Worm (Caenorhabditis elegans) whole organism, L1 larva: ENCODE measurements around the gene C34B4.3.
A peak's percentile ranks its signal among the peaks of the same experiment; 100 is the strongest.

Source experiments
- C34B4.2 ChIP-seq: sonication (generic microtip); optimal IDR thresholded peaks from 2 replicates; lab custom pipeline; 2017; ENCODE audit warnings: mild to moderate bottlenecking, missing genetic modification characterization, missing compliant biosample characterization
- aha-1 ChIP-seq: fragments of 150-350 bp; optimal IDR thresholded peaks from 2 replicates; lab custom pipeline; 2014; ENCODE audit warnings: missing biosample characterization, missing genetic modification characterization
- alr-1 ChIP-seq: fragments of 200-800 bp; sonication (Bioruptor generic); optimal IDR thresholded peaks from 2 replicates; lab custom pipeline; 2018; ENCODE audit warnings: borderline replicate concordance, mild to moderate bottlenecking, missing genetic modification characterization, missing compliant biosample characterization
- dsc-1 ChIP-seq: sonication (generic microtip); optimal IDR thresholded peaks from 2 replicates; lab custom pipeline; 2016; ENCODE audit warnings: mild to moderate bottlenecking, missing genetic modification characterization, missing compliant biosample characterization
- efl-1 ChIP-seq, 4 experiments: fragments of 150-350 bp; optimal IDR thresholded peaks in 3 of 4; peaks in 1 of 4; 1 replicate in 1 of 4; 2 replicates in 3 of 4; lab custom pipeline; 2014; ENCODE audit warnings: missing biosample characterization in 2 of 4, missing genetic modification characterization in 2 of 4, missing genetic modification reagents in 2 of 4
- efl-3 ChIP-seq: fragments of 200-800 bp; sonication (Bioruptor generic); optimal IDR thresholded peaks from 2 replicates; lab custom pipeline; 2018; ENCODE audit warnings: mild to moderate bottlenecking, missing genetic modification characterization, missing compliant biosample characterization
- egl-13 ChIP-seq: sonication (generic microtip); optimal IDR thresholded peaks from 2 replicates; lab custom pipeline; 2016; ENCODE audit warnings: missing genotype, missing genetic modification reagents, missing genetic modification characterization, missing compliant biosample characterization
- egl-27 ChIP-seq, 2 experiments: fragments of 150-350 bp in 1 of 2; sonication (generic microtip); optimal IDR thresholded peaks; 3 replicates each; lab custom pipeline; 2017 to 2018; ENCODE audit warnings: missing biosample characterization in 2 of 2, missing genetic modification characterization in 2 of 2, missing genetic modification reagents in 2 of 2
- elt-3 ChIP-seq, 6 experiments: fragments of 150-350 bp in 1 of 6; sonication (generic microtip); optimal IDR thresholded peaks; 2 replicates each; lab custom pipeline; 2017 to 2018; ENCODE audit warnings: missing biosample characterization in 6 of 6, missing genetic modification characterization in 6 of 6, inconsistent platforms in 1 of 6
- fkh-10 ChIP-seq: sonication (generic microtip); optimal IDR thresholded peaks from 2 replicates; lab custom pipeline; 2017; ENCODE audit warnings: missing biosample characterization, missing genetic modification reagents, missing genetic modification characterization
- fkh-4 ChIP-seq: sonication (generic microtip); optimal IDR thresholded peaks from 2 replicates; lab custom pipeline; 2016; ENCODE audit warnings: missing compliant biosample characterization, missing genetic modification characterization, borderline replicate concordance
- fos-1 ChIP-seq: fragments of 150-350 bp; optimal IDR thresholded peaks from 2 replicates; lab custom pipeline; 2014; ENCODE audit warnings: missing biosample characterization, missing genetic modification characterization
- hlh-17 ChIP-seq: fragments of 200-800 bp; sonication (Bioruptor generic); optimal IDR thresholded peaks from 2 replicates; lab custom pipeline; 2018; ENCODE audit warnings: missing genetic modification characterization, mild to moderate bottlenecking, missing compliant biosample characterization, moderate library complexity, borderline replicate concordance
- hlh-4 ChIP-seq: sonication (generic microtip); optimal IDR thresholded peaks from 2 replicates; lab custom pipeline; 2016; ENCODE audit warnings: mild to moderate bottlenecking, missing genetic modification characterization, missing compliant biosample characterization
- isw-1 ChIP-seq: fragments of 200-800 bp; sonication (Bioruptor generic); IDR thresholded peaks from 2 replicates; pipeline ENCODE4 v1.3.6; 2022; ENCODE audit warnings: missing genetic modification characterization, missing compliant biosample characterization
- lin-14 ChIP-seq: fragments of 200-800 bp; sonication (Bioruptor generic); optimal IDR thresholded peaks from 2 replicates; lab custom pipeline; 2018; ENCODE audit warnings: mild to moderate bottlenecking, missing genetic modification characterization, moderate library complexity, missing compliant biosample characterization
- lin-35 ChIP-seq, 2 experiments: fragments of 150-350 bp; optimal IDR thresholded peaks; 2 replicates each; lab custom pipeline; 2014; ENCODE audit warnings: missing biosample characterization in 2 of 2, missing genetic modification characterization in 2 of 2, missing genetic modification reagents in 2 of 2
- lin-39 ChIP-seq: fragments of 150-350 bp; optimal IDR thresholded peaks from 2 replicates; lab custom pipeline; 2014; ENCODE audit warnings: missing biosample characterization, missing genetic modification reagents, missing genetic modification characterization
- lsy-2 ChIP-seq, 2 experiments: fragments of 150-350 bp; optimal IDR thresholded peaks; 2 replicates each; lab custom pipeline; 2014; ENCODE audit warnings: missing biosample characterization in 2 of 2, missing genetic modification characterization in 2 of 2
- mdl-1 ChIP-seq, 2 experiments: fragments of 150-350 bp; optimal IDR thresholded peaks; 2 replicates each; lab custom pipeline; 2014 to 2017; ENCODE audit warnings: missing biosample characterization in 2 of 2, missing genetic modification characterization in 2 of 2, inconsistent platforms in 1 of 2
- mef-2 ChIP-seq: fragments of 150-350 bp; optimal IDR thresholded peaks from 2 replicates; lab custom pipeline; 2014; ENCODE audit warnings: missing biosample characterization, missing genetic modification characterization
- mep-1 ChIP-seq: fragments of 150-350 bp; optimal IDR thresholded peaks from 2 replicates; lab custom pipeline; 2014; ENCODE audit warnings: missing biosample characterization, missing genetic modification characterization
- nhr-12 ChIP-seq: sonication (generic microtip); optimal IDR thresholded peaks from 2 replicates; lab custom pipeline; 2017; ENCODE audit warnings: missing biosample characterization, missing genetic modification characterization
- nhr-20 ChIP-seq: sonication (generic microtip); optimal IDR thresholded peaks from 2 replicates; lab custom pipeline; 2016; ENCODE audit warnings: mild to moderate bottlenecking, missing genetic modification characterization, missing compliant biosample characterization
- nhr-71 ChIP-seq: sonication (generic microtip); optimal IDR thresholded peaks from 2 replicates; lab custom pipeline; 2016; ENCODE audit warnings: mild to moderate bottlenecking, missing genetic modification characterization, moderate library complexity, missing compliant biosample characterization
- nhr-76 ChIP-seq: sonication (generic microtip); optimal IDR thresholded peaks from 2 replicates; lab custom pipeline; 2017; ENCODE audit warnings: missing biosample characterization, missing genetic modification characterization
- nhr-85 ChIP-seq: sonication (generic microtip); peaks from one replicate; lab custom pipeline; 2016; ENCODE audit warnings: missing genetic modification characterization, inconsistent platforms, missing compliant biosample characterization
- nhr-90 ChIP-seq: sonication (generic microtip); optimal IDR thresholded peaks from 2 replicates; lab custom pipeline; 2016; ENCODE audit warnings: mild to moderate bottlenecking, missing genetic modification characterization, missing compliant biosample characterization; ENCODE audit not compliant: poor library complexity
- pax-3 ChIP-seq: fragments of 200-800 bp; sonication (Bioruptor generic); optimal IDR thresholded peaks from 2 replicates; lab custom pipeline; 2018; ENCODE audit warnings: mild to moderate bottlenecking, missing genetic modification characterization, moderate library complexity, missing compliant biosample characterization
- pqm-1 ChIP-seq: sonication (generic microtip); optimal IDR thresholded peaks from 3 replicates; lab custom pipeline; 2017; ENCODE audit warnings: missing biosample characterization, missing genetic modification characterization
- skn-1 ChIP-seq: fragments of 150-350 bp; optimal IDR thresholded peaks from 2 replicates; lab custom pipeline; 2014; ENCODE audit warnings: missing biosample characterization, missing genetic modification characterization
- snpc-4 ChIP-seq: fragments of 150-350 bp; optimal IDR thresholded peaks from 2 replicates; lab custom pipeline; 2014; ENCODE audit warnings: missing biosample characterization, missing genetic modification characterization
- snu-23 ChIP-seq: sonication (generic microtip); optimal IDR thresholded peaks from 2 replicates; lab custom pipeline; 2016; ENCODE audit warnings: missing genetic modification characterization, missing compliant biosample characterization
- swsn-7 ChIP-seq: sonication (generic microtip); optimal IDR thresholded peaks from 2 replicates; lab custom pipeline; 2016; ENCODE audit warnings: missing genetic modification characterization, missing compliant biosample characterization
- unc-30 ChIP-seq: sonication (generic microtip); optimal IDR thresholded peaks from 2 replicates; lab custom pipeline; 2017; ENCODE audit warnings: missing biosample characterization, missing genetic modification characterization
- unc-86 ChIP-seq: sonication (generic microtip); optimal IDR thresholded peaks from 2 replicates; lab custom pipeline; 2016; ENCODE audit warnings: missing genetic modification characterization, missing compliant biosample characterization
- unc-98 ChIP-seq: fragments of 200-800 bp; sonication (Bioruptor generic); IDR thresholded peaks from 2 replicates; pipeline ENCODE4 v1.3.6; 2022; ENCODE audit warnings: missing genetic modification characterization, missing compliant biosample characterization
- vab-15 ChIP-seq: sonication (generic microtip); optimal IDR thresholded peaks from 2 replicates; lab custom pipeline; 2017; ENCODE audit warnings: missing genotype, mild to moderate bottlenecking, missing genetic modification characterization, missing compliant biosample characterization
- xbp-1 ChIP-seq: sonication (generic microtip); optimal IDR thresholded peaks from 2 replicates; lab custom pipeline; 2016; ENCODE audit warnings: missing genetic modification characterization, missing compliant biosample characterization
- ztf-4 ChIP-seq: fragments of 150-350 bp; optimal IDR thresholded peaks from 2 replicates; lab custom pipeline; 2014; ENCODE audit warnings: missing biosample characterization, missing genetic modification characterization

The C34B4.3 gene

ce11 chrV:13074148-13074547, 3.2 kb upstream of the C34B4.3 start:
- TF ChIP-seq lsy-2 (tag; optimal IDR thresholded peaks at IDR 0.05; lab: Kevin White, UChicago) (no peak), pax-3 (tag; lab: Kevin White, UChicago) (peak; percentile 19), dsc-1 (tag; lab: Kevin White, UChicago) (peak; percentile 70), xbp-1 (tag; lab: Kevin White, UChicago) (no peak)

- TF ChIP-seq nhr-20 (tag; lab: Kevin White, UChicago) (peak; percentile 42), fkh-4 (no peak), hlh-17 (no peak), hlh-4 (tag; lab: Kevin White, UChicago) (no peak), lin-35 (GFP tag; optimal IDR thresholded peaks at IDR 0.05; lab: Kevin White, UChicago) (peak in 1 of 2 experiments; percentile 18), nhr-90 (no peak), swsn-7 (tag; lab: Kevin White, UChicago) (no peak), efl-1 (optimal IDR thresholded peaks at IDR 0.05; lab: Kevin White, UChicago) (no peak), efl-1 (GFP tag; optimal IDR thresholded peaks at IDR 0.05 in 1 of 2; lab: Kevin White, UChicago) (peak in 1 of 2 experiments; percentile 56), lin-14 (GFP tag; lab: Kevin White, UChicago) (no peak), unc-98 (GFP tag; lab: Robert Waterston, UW) (no peak), mef-2 (tag; lab: Kevin White, UChicago) (no peak), snu-23 (GFP tag; lab: Kevin White, UChicago) (peak; percentile 62), nhr-71 (tag; lab: Kevin White, UChicago) (peak; percentile 24), fkh-10 (GFP tag; lab: Kevin White, UChicago) (no peak), alr-1 (tag; lab: Kevin White, UChicago) (no peak), elt-3 (tag; optimal IDR thresholded peaks at IDR 0.05; lab: Kevin White, UChicago) (no peak), ztf-4 (no peak), nhr-12 (tag; lab: Kevin White, UChicago) (no peak), isw-1 (no peak), egl-13 (tag; lab: Kevin White, UChicago) (no peak), vab-15 (tag; lab: Kevin White, UChicago) (no peak), dsc-1 (tag; lab: Kevin White, UChicago) (peak; percentile 28), skn-1 (tag; lab: Kevin White, UChicago) (no peak), pqm-1 (tag; lab: Kevin White, UChicago) (no peak), fos-1 (no peak), nhr-85 (peak; percentile 70), C34B4.2 (tag; lab: Kevin White, UChicago) (no peak), efl-3 (GFP tag; lab: Kevin White, UChicago) (no peak), xbp-1 (tag; lab: Kevin White, UChicago) (peak; percentile 2), mep-1 (tag; lab: Kevin White, UChicago) (no peak), snpc-4 (no peak), nhr-76 (tag; lab: Kevin White, UChicago) (no peak), unc-30 (tag; lab: Kevin White, UChicago) (no peak), mdl-1 (tag; optimal IDR thresholded peaks at IDR 0.05; lab: Kevin White, UChicago) (no peak), egl-27 (tag; optimal IDR thresholded peaks at IDR 0.05; lab: Kevin White, UChicago) (no peak), lin-39 (tag; lab: Kevin White, UChicago) (no peak), aha-1 (tag; lab: Kevin White, UChicago) (no peak)
Observed at ce11 chrV:13073145-13073544, 2.2 kb upstream of the C34B4.3 start.

DNA sequence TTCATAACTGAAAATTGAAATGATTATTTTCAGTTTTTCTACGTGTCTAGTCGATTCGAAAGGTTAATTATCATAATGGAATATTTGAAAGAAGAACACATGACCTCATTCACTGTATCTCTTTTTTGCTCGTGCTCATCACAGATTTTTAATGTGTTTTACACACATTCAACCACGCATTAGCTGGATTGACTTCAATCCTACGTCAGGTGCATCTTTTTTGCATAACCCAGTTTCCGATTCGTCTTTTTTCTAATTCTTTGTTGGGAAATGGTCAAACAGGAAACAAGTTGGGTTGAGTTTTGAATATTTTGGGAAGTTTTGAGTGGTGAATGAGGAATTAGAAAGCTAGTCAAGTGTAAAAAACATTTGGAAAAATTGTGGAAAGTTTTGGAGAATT, 674 bp downstream of the C34B4.3 start:
- TF ChIP-seq unc-86 (peak; percentile 47), lin-14 (GFP tag; lab: Kevin White, UChicago) (peak; percentile 23), nhr-90 (no peak)
